Fruit fly (Drosophila melanogaster): ENCODE data around the gene Jhbp15.
A peak's percentile ranks its signal among the peaks of the same experiment; 100 is the strongest.

DNA sequence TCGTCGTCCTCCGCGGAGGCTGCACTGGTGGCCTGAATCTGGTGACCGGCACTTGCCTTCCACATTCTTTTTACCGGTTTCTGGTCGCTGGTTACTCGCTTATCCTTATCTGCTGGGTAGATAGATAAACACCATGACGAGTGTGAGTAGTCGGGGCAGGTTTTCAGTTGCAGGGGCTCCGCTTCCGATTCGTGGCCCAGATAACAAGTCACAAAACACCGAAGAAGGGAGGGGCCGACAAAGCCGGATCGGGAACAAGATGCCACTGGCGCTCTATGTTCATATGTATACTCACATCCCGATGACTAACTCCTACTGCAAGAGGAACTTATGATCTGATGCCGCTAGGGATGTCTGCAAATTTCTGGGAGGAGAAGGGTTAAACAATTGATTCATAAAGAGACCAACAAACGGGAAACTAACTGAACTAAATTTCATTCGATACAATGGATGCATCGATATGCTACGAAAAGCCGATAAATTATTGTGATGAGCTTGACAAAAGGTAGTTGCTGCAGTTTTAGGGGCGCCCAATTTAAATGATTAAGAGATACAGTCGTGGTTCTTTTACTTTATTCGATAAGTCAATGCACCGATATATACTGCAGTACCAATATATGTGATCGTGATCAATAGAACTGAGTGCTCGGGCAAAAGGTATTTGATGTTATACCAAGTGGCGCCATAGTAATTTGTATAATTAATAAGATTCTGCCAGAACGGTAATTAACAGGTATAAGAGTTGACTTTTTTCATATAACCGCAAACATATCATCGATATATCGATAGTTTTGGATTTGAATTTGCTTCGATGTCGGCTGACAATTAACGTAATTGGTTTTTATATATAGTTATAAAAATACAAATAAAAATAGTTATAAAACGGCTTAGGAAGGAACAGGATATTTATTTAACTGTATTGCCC, 13.5 kb upstream of the Jhbp15 start, which contains the start of gene Cortactin:
- TF ChIP-seq kay (GFP tag; ENCODE audit: borderline replicate concordance) (peak; percentile 73), CG1620 (GFP tag; optimal IDR thresholded peaks at IDR 0.05) (peak; percentile 15), CG5204 (GFP tag; optimal IDR thresholded peaks at IDR 0.05) (no peak), cic (GFP tag; optimal IDR thresholded peaks at IDR 0.05) (peak; percentile 3), toe (GFP tag; optimal IDR thresholded peaks at IDR 0.05) (no peak), CG7101 (tag; optimal IDR thresholded peaks at IDR 0.05) (no peak)

All from whole organism, adult.